Fruit fly (Drosophila melanogaster): ENCODE results near the gene Gr32a.

dm6 chr2L:11119966-11120517, 6.2 kb downstream of the Gr32a start, which contains the start of gene CG6230:
- TF ChIP-seq psq (optimal IDR thresholded peaks at IDR 0.05) (no peak), Myc (optimal IDR thresholded peaks at IDR 0.05) (no peak), h (optimal IDR thresholded peaks at IDR 0.05) (no peak)
